Fruit fly (Drosophila melanogaster): Measurements from ENCODE around the gene ssp3.

The ssp3 gene

DNA sequence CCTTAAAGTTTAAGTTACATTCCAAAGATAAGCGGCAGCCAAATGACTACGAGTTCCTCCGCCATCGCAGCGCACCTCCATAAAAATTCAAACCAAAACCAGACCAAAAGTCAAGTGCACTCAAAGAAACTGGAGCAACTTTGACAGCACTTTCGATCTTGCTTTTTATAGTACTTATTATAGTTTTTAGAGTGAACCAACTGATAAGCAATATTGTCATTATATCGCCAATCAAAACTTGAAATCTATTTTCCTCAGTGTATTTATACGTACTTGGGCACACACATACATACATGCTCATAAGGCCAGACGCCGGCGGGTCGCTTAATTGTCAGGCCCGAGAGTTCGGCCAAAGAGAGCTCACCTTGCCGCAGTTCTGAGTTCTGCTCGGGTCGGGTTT is 53.7 kb downstream of the ssp3 start:
- TF ChIP-seq CG12768 (GFP tag; optimal IDR thresholded peaks at IDR 0.05) (no peak), CG11617 (GFP tag; optimal IDR thresholded peaks at IDR 0.05) (no peak), Hr96 (GFP tag; optimal IDR thresholded peaks at IDR 0.05) (no peak), CG14711 (tag; optimal IDR thresholded peaks at IDR 0.05) (no peak), CG5204 (GFP tag; optimal IDR thresholded peaks at IDR 0.05) (no peak), tj (GFP tag; optimal IDR thresholded peaks at IDR 0.05) (no peak), Crg-1 (GFP tag; optimal IDR thresholded peaks at IDR 0.05) (no peak), bab1 (GFP tag; optimal IDR thresholded peaks at IDR 0.05) (no peak), Mnt (GFP tag; optimal IDR thresholded peaks at IDR 0.05) (no peak), toe (GFP tag; optimal IDR thresholded peaks at IDR 0.05) (no peak), CG1620 (GFP tag; optimal IDR thresholded peaks at IDR 0.05) (no peak), CG33017 (tag; optimal IDR thresholded peaks at IDR 0.05) (no peak)

DNA sequence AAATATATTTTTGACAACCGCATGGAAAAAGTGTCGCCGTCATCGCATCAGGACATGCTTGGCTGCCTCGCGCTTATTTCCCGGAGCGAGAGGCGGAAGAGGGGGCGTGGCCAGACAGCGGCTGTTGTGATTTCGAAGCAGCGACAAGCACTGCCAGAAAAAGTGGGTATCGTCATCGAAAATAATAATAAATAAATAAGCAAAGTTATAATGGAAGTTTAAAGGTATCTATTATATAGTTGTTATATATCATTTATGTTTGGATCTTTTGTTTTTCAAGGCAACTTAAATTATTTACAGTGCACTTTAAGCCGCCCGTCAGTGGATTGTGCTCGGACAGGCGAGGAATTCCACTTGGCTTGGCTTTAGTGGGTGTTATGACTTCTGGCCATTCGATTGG is 54.4 kb downstream of the ssp3 start:
- no peak for TF ChIP-seq CG7045 (GFP tag; optimal IDR thresholded peaks at IDR 0.05)
- no peak for TF ChIP-seq pad (GFP tag; optimal IDR thresholded peaks at IDR 0.05)
- TF ChIP-seq Mnt (GFP tag; optimal IDR thresholded peaks at IDR 0.05) = no peak
- no peak for TF ChIP-seq CG5204 (GFP tag; optimal IDR thresholded peaks at IDR 0.05)
- no peak for TF ChIP-seq cic (GFP tag; optimal IDR thresholded peaks at IDR 0.05)

DNA sequence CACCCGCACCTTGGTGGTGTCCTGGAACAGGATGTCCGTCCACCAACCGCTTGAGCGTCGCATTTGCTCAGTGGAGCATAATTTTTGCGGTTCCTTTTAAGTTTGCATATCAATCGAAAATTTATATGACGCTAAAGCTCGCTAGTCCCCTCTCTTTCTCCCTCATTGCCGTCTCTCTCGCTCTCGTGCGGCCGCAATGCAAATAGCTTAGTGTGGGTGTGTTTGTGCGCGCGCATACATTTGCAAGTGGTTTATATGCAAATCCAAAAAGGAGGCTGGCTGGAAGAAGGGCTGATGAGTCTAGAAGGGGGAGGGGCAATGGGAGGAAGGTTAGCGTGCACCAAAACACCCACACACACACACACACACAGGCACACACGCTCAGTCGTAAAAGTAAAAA is 56.9 kb downstream of the ssp3 start:
- TF ChIP-seq Hr96 (GFP tag; optimal IDR thresholded peaks at IDR 0.05) = no peak
- TF ChIP-seq CG7045 (GFP tag; optimal IDR thresholded peaks at IDR 0.05) = no peak
- TF ChIP-seq kay (GFP tag; ENCODE audit: borderline replicate concordance) = no peak
- TF ChIP-seq CG1620 (GFP tag; optimal IDR thresholded peaks at IDR 0.05) = no peak
- TF ChIP-seq Crg-1 (GFP tag; optimal IDR thresholded peaks at IDR 0.05) = no peak
- no peak for TF ChIP-seq Mnt (GFP tag; optimal IDR thresholded peaks at IDR 0.05)
- no peak for TF ChIP-seq CG14711 (tag; optimal IDR thresholded peaks at IDR 0.05)
- no peak for TF ChIP-seq toe (GFP tag; optimal IDR thresholded peaks at IDR 0.05)
- TF ChIP-seq cic (GFP tag; optimal IDR thresholded peaks at IDR 0.05) = no peak
- TF ChIP-seq CG5204 (GFP tag; optimal IDR thresholded peaks at IDR 0.05) = no peak
- TF ChIP-seq ovo (GFP tag; optimal IDR thresholded peaks at IDR 0.05) = no peak
- TF ChIP-seq tj (GFP tag; optimal IDR thresholded peaks at IDR 0.05) = no peak
- no peak for TF ChIP-seq CG12768 (GFP tag; optimal IDR thresholded peaks at IDR 0.05)
- no peak for TF ChIP-seq CG7101 (tag; optimal IDR thresholded peaks at IDR 0.05)
- TF ChIP-seq cnc (optimal IDR thresholded peaks at IDR 0.05) = no peak
- TF ChIP-seq bab1 (GFP tag; optimal IDR thresholded peaks at IDR 0.05) = no peak

DNA sequence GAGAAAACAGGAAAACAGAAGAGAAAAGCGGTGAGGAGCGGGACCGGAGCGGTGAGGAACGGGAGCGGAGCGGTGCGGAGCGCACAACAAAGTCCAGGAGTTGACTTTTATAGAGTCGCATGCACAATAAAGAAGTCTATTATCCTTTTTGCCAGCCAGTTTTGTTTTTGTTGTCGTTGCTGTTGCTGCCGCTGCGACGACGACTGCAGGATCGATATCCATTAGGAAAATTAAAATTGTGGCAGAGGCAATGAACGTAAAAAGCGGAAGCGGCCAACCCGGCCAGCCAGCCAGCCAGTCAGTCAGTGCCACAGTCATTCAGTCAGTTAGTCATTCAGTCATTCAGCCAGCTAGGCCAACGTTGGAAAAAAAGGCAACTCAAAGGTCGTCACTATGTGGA is 59.0 kb downstream of the ssp3 start:
- TF ChIP-seq tj (GFP tag; optimal IDR thresholded peaks at IDR 0.05) = no peak
- TF ChIP-seq CG7101 (tag; optimal IDR thresholded peaks at IDR 0.05) = no peak
- no peak for TF ChIP-seq CG5204 (GFP tag; optimal IDR thresholded peaks at IDR 0.05)
- no peak for TF ChIP-seq CG11617 (GFP tag; optimal IDR thresholded peaks at IDR 0.05)
- no peak for TF ChIP-seq cnc (optimal IDR thresholded peaks at IDR 0.05)
- no peak for TF ChIP-seq bab1 (GFP tag; optimal IDR thresholded peaks at IDR 0.05)
- TF ChIP-seq Mnt (GFP tag; optimal IDR thresholded peaks at IDR 0.05) = no peak
- no peak for TF ChIP-seq Clk (GFP tag; optimal IDR thresholded peaks at IDR 0.05)
- TF ChIP-seq Crg-1 (GFP tag; optimal IDR thresholded peaks at IDR 0.05) = no peak
- no peak for TF ChIP-seq kay (GFP tag; ENCODE audit: borderline replicate concordance)
- no peak for TF ChIP-seq pad (GFP tag; optimal IDR thresholded peaks at IDR 0.05)

DNA sequence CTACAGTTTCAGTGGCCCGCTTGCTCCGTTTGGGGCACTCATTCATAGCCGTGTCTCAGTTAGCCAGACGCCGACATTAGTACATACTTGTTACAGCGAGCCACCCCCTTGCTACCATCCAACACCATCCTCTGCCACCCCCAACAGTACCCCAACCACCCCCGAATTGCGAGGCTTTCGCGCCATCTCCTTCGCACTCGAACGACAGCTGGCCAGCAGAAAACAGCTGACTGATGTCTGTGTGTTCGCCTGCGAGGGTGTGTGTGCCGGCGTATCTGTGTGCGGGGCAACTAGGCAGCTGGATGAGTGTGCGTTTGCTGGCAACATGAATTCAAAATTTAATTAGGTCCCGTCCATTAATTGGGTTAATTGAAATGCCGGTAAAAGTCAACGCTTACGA is 61.0 kb downstream of the ssp3 start:
- TF ChIP-seq CG12768 (GFP tag; optimal IDR thresholded peaks at IDR 0.05) (no peak), Hr96 (GFP tag; optimal IDR thresholded peaks at IDR 0.05) (no peak), CG7101 (tag; optimal IDR thresholded peaks at IDR 0.05) (no peak), CG7045 (GFP tag; optimal IDR thresholded peaks at IDR 0.05) (no peak), CG33017 (tag; optimal IDR thresholded peaks at IDR 0.05) (no peak), Clk (GFP tag; optimal IDR thresholded peaks at IDR 0.05) (no peak), cnc (optimal IDR thresholded peaks at IDR 0.05) (no peak), cic (GFP tag; optimal IDR thresholded peaks at IDR 0.05) (no peak), CG14711 (tag; optimal IDR thresholded peaks at IDR 0.05) (no peak), CG5204 (GFP tag; optimal IDR thresholded peaks at IDR 0.05) (no peak), toe (GFP tag; optimal IDR thresholded peaks at IDR 0.05) (no peak)

DNA sequence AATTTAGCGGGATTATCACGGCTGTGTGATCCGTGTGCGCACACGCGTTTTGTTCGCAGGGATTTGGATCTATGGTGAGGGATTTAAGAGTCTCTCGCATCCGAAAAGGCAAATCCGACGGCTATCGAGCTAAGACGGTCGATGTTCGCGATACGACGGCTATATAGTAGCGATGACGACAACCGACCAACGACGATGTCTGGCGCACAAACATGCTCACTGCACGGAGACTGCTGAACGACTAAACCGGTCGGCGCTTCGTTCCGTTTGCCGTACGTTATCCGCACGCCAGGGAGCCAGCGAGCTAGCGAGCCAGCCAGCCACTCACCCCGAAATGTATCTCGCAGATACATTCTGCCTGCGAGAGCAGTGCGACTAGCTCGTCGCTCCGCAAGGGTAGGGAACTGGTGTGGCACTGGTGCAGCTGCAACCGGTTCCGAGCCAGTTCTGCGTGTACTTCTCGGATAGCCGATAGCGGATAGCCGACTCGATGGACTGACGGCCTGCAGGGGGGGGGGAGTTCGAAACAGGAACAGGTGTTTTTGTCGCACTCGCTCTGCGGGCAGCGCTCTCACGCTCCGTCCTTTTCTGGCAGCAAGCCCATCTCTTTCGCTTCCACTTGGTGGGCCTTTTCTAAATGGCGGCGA is 62.6 kb downstream of the ssp3 start, which contains the start of gene tup:
Gene tup, minus strand, starts transcription at position 248 of the 647 bp plus-strand sequence.
- TF ChIP-seq CG1620 (GFP tag; optimal IDR thresholded peaks at IDR 0.05) = no peak
- peak; percentile 87 for TF ChIP-seq pad (GFP tag; optimal IDR thresholded peaks at IDR 0.05)

DNA sequence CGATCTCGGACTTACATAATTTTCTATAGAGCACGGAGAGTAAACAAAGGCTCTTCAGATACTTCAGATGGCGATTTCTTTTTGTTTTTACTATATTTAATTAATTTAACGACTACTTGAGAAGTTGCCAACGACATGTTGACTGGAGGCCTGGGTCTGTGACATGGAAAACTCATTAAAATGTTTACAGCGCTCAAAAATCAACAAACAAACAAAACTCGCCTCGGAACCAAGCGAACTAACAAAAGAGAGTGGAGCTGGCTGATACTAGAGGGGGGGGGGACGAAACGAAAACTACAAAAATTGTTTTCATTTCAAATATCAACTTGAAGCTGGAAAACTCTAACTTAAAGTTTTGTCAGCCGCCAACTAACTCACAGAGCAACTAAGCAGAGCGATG is 65.3 kb downstream of the ssp3 start:
- no peak for TF ChIP-seq CG7045 (GFP tag; optimal IDR thresholded peaks at IDR 0.05)

DNA sequence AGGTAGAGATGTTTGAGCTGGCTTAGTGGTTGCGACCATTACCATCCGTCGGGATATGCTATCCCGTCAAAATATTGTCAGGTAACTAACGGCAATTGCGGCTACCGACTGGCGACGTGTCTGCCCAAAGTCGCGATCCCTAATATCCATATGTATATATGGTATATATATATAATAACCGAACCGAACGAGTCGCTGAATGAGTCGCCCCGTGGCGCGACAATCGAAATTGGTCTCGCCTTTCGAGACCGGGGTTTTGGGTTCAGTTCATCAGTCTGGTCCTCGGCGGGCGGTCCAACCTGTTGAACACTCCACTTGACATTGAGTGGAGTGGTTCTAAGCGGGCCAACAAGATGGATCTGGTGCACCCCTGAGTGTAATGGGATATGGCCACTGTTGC is 68.5 kb downstream of the ssp3 start:
- TF ChIP-seq CG7101 (tag; optimal IDR thresholded peaks at IDR 0.05) (no peak), CG1620 (GFP tag; optimal IDR thresholded peaks at IDR 0.05) (no peak), CG11617 (GFP tag; optimal IDR thresholded peaks at IDR 0.05) (no peak), CG5204 (GFP tag; optimal IDR thresholded peaks at IDR 0.05) (no peak), Crg-1 (GFP tag; optimal IDR thresholded peaks at IDR 0.05) (no peak), Clk (GFP tag; optimal IDR thresholded peaks at IDR 0.05) (no peak), Hr96 (GFP tag; optimal IDR thresholded peaks at IDR 0.05) (no peak), ovo (GFP tag; optimal IDR thresholded peaks at IDR 0.05) (no peak), CG7045 (GFP tag; optimal IDR thresholded peaks at IDR 0.05) (no peak)
